Fruit fly (Drosophila melanogaster) whole organism, adult: Measurements from ENCODE around the gene Pex5.
A peak's percentile ranks its signal among the peaks of the same experiment; 100 is the strongest.

Source experiments
- CG11617 ChIP-seq: fragments of 200-800 bp; sonication (Bioruptor generic); optimal IDR thresholded peaks from 2 replicates; lab custom pipeline; 2017; ENCODE audit warnings: mild to moderate bottlenecking, missing biosample characterization, missing genetic modification reagents, missing genetic modification characterization
- CG12768 ChIP-seq: fragments of 200-800 bp; sonication (Bioruptor generic); optimal IDR thresholded peaks from 2 replicates; lab custom pipeline; 2017; ENCODE audit warnings: missing biosample characterization, missing genetic modification characterization, mild to moderate bottlenecking, moderate library complexity, missing genetic modification reagents
- CG14711 ChIP-seq: fragments of 200-800 bp; sonication (Bioruptor generic); optimal IDR thresholded peaks from 2 replicates; lab custom pipeline; 2018; ENCODE audit warnings: missing biosample characterization, mild to moderate bottlenecking, missing genetic modification characterization, moderate library complexity
- CG1620 ChIP-seq: fragments of 200-800 bp; sonication (Bioruptor generic); optimal IDR thresholded peaks from 2 replicates; lab custom pipeline; 2016; ENCODE audit warnings: missing biosample characterization, missing genetic modification characterization
- CG33017 ChIP-seq: fragments of 200-800 bp; sonication (Bioruptor generic); optimal IDR thresholded peaks from 2 replicates; lab custom pipeline; 2018; ENCODE audit warnings: missing biosample characterization, mild to moderate bottlenecking, missing genetic modification characterization, moderate library complexity
- CG5204 ChIP-seq: fragments of 200-800 bp; sonication (Bioruptor generic); optimal IDR thresholded peaks from 2 replicates; lab custom pipeline; 2016; ENCODE audit warnings: missing biosample characterization, missing genetic modification characterization
- CG7045 ChIP-seq: fragments of 200-800 bp; sonication (Bioruptor generic); optimal IDR thresholded peaks from 2 replicates; lab custom pipeline; 2017; ENCODE audit warnings: missing biosample characterization, mild to moderate bottlenecking, missing genetic modification characterization
- CG7101 ChIP-seq: fragments of 200-800 bp; sonication (Bioruptor generic); optimal IDR thresholded peaks from 2 replicates; lab custom pipeline; 2018; ENCODE audit warnings: missing biosample characterization, mild to moderate bottlenecking, missing genetic modification characterization, moderate library complexity
- Clk ChIP-seq: fragments of 200-800 bp; sonication (Bioruptor generic); optimal IDR thresholded peaks from 2 replicates; lab custom pipeline; 2017; ENCODE audit warnings: missing biosample characterization, missing genetic modification characterization
- Crg-1 ChIP-seq: fragments of 200-800 bp; sonication (Bioruptor generic); optimal IDR thresholded peaks from 2 replicates; lab custom pipeline; 2016; ENCODE audit warnings: missing biosample characterization, missing genetic modification characterization
- Hr96 ChIP-seq: fragments of 200-800 bp; sonication (Bioruptor generic); optimal IDR thresholded peaks from 2 replicates; lab custom pipeline; 2016; ENCODE audit warnings: missing biosample characterization, missing genetic modification characterization
- Mnt ChIP-seq: fragments of 200-800 bp; sonication (Bioruptor generic); optimal IDR thresholded peaks from 2 replicates; lab custom pipeline; 2016; ENCODE audit warnings: missing biosample characterization, mild to moderate bottlenecking, missing genetic modification characterization
- bab1 ChIP-seq: fragments of 200-800 bp; sonication (Bioruptor generic); optimal IDR thresholded peaks from 3 replicates; lab custom pipeline; 2019; ENCODE audit warnings: missing biosample characterization, mild to moderate bottlenecking, missing genetic modification characterization, moderate library complexity
- cic ChIP-seq: fragments of 200-800 bp; sonication (Bioruptor generic); optimal IDR thresholded peaks from 2 replicates; lab custom pipeline; 2017; ENCODE audit warnings: missing biosample characterization, mild to moderate bottlenecking, missing genetic modification characterization, moderate library complexity
- cnc ChIP-seq, 2 experiments: fragments of >200 bp; optimal IDR thresholded peaks; 2 replicates each; lab custom pipeline; 2017
- kay ChIP-seq: fragments of 200-800 bp; sonication (Bioruptor generic); peaks from one replicate; lab custom pipeline; 2016; ENCODE audit warnings: missing biosample characterization, missing genetic modification characterization, borderline replicate concordance
- ovo ChIP-seq: fragments of 200-800 bp; sonication (Bioruptor generic); optimal IDR thresholded peaks from 2 replicates; lab custom pipeline; 2016; ENCODE audit warnings: missing biosample characterization, missing genetic modification characterization
- pad ChIP-seq: fragments of 200-800 bp; sonication (Bioruptor generic); optimal IDR thresholded peaks from 3 replicates; lab custom pipeline; 2017; ENCODE audit warnings: missing biosample characterization, missing genetic modification characterization, mild to moderate bottlenecking, moderate library complexity, missing genetic modification reagents
- tj ChIP-seq: fragments of 200-800 bp; sonication (Bioruptor generic); optimal IDR thresholded peaks from 3 replicates; lab custom pipeline; 2017; ENCODE audit warnings: missing biosample characterization, mild to moderate bottlenecking, missing genetic modification characterization, moderate library complexity
- toe ChIP-seq: fragments of 200-800 bp; sonication (Bioruptor generic); optimal IDR thresholded peaks from 2 replicates; lab custom pipeline; 2016; ENCODE audit warnings: missing biosample characterization, missing genetic modification characterization

Gene Pex5

dm6 chrX:1823883-1824609, 44.8 kb downstream of the Pex5 start:
- TF ChIP-seq pad (no peak), ovo (no peak), toe (GFP tag; lab: Kevin White, UChicago) (no peak), kay (no peak), CG7101 (no peak), Hr96 (GFP tag; lab: Kevin White, UChicago) (no peak)

dm6 chrX:1822281-1822680, 46.6 kb downstream of the Pex5 start, which contains the start of gene CG14811:
Gene CG14811, minus strand, starts transcription at chrX:1822381.
- TF ChIP-seq CG14711 (tag; lab: Kevin White, UChicago) (no peak), kay (no peak), CG12768 (no peak), CG7101 (no peak), cic (GFP tag; lab: Kevin White, UChicago) (no peak), tj (GFP tag; lab: Kevin White, UChicago) (no peak), CG5204 (no peak), pad (no peak), Clk (GFP tag; lab: Kevin White, UChicago) (no peak), toe (GFP tag; lab: Kevin White, UChicago) (no peak), Crg-1 (GFP tag; lab: Kevin White, UChicago) (no peak), ovo (no peak), cnc (optimal IDR thresholded peaks at IDR 0.05; lab: Kevin White, UChicago) (no peak), Hr96 (GFP tag; lab: Kevin White, UChicago) (no peak), CG11617 (no peak), CG33017 (tag; lab: Kevin White, UChicago) (no peak), Mnt (no peak), CG7045 (GFP tag; lab: Kevin White, UChicago) (no peak)

- TF ChIP-seq ovo (no peak), bab1 (peak; percentile 36)
Measured at dm6 chrX:1821039-1821438, 47.8 kb downstream of the Pex5 start.

- no peak for TF ChIP-seq CG7045 (GFP tag; lab: Kevin White, UChicago)
- no peak for TF ChIP-seq pad
- TF ChIP-seq toe (GFP tag; lab: Kevin White, UChicago), result no peak
- no peak for TF ChIP-seq Crg-1 (GFP tag; lab: Kevin White, UChicago)
- TF ChIP-seq CG12768, result no peak
- no peak for TF ChIP-seq CG14711 (tag; lab: Kevin White, UChicago)
- no peak for TF ChIP-seq Mnt
- no peak for TF ChIP-seq CG33017 (tag; lab: Kevin White, UChicago)
- TF ChIP-seq cic (GFP tag; lab: Kevin White, UChicago), result no peak
- no peak for TF ChIP-seq CG11617
- TF ChIP-seq CG1620, result no peak
- no peak for TF ChIP-seq CG7101
- TF ChIP-seq kay, result no peak
- no peak for TF ChIP-seq bab1
Measured at dm6 chrX:1820241-1820640, 48.6 kb downstream of the Pex5 start, which contains the start of gene CG14810. Gene CG14810, minus strand, starts transcription at chrX:1820341.

dm6 chrX:1819026-1819425, 49.8 kb downstream of the Pex5 start:
- TF ChIP-seq Clk (GFP tag; lab: Kevin White, UChicago) (no peak), kay (peak; percentile 39), bab1 (peak; percentile 68), tj (GFP tag; lab: Kevin White, UChicago) (no peak), CG33017 (tag; lab: Kevin White, UChicago) (no peak), pad (no peak)
